Comparison of ENCODE assay signal across 2 worm cellular contexts in genomic region chrV:1257054-1257453, ce11.
TF ChIP-seq lines count a peak whose summit lies in the region.

No protein-coding gene starts in this region.

TF ChIP-seq in whole organism, L1 larva, 84 proteins besides CTCF, POLR2A, EP300 and RAD21:
- TF ChIP-seq unc-98 (GFP tag; IDR thresholded peaks at IDR 0.05; lab: Robert Waterston, UW): 0 out of 2 replicates have a peak, but pooled peaks have one; percentile 19

TF ChIP-seq in whole organism, young adult, 124 proteins besides CTCF, POLR2A, EP300 and RAD21:
- TF ChIP-seq hsf-1 (GFP tag; IDR thresholded peaks at IDR 0.05; lab: Robert Waterston, UW): peak; percentile 95
- 0 out of 2 replicates have a peak, but pooled peaks have one; percentile 45 for TF ChIP-seq dox-1 (GFP tag; IDR thresholded peaks at IDR 0.05; lab: Robert Waterston, UW)
